Fruit fly (Drosophila melanogaster): ENCODE measurements around the gene sstn.

Gene sstn

dm6 chr3L:15143638-15144600 lies 49.4 kb upstream of the sstn start, which contains the start of the genes CG32147 and Pex3 (continued):
- TF ChIP-seq D19B (GFP tag; optimal IDR thresholded peaks at IDR 0.05) (no peak), cad (GFP tag; optimal IDR thresholded peaks at IDR 0.05) (no peak), CG12104 (GFP tag; optimal IDR thresholded peaks at IDR 0.05) (no peak), CG12071 (GFP tag; optimal IDR thresholded peaks at IDR 0.05) (no peak), nmo (GFP tag; optimal IDR thresholded peaks at IDR 0.05) (peak; percentile 59), CG13424 (tag; optimal IDR thresholded peaks at IDR 0.05) (no peak), Doc2 (GFP tag; IDR thresholded peaks at IDR 0.05) (no peak), CG2712 (tag; optimal IDR thresholded peaks at IDR 0.05) (peak; percentile 43), CG3281 (GFP tag; optimal IDR thresholded peaks at IDR 0.05) (no peak), hb (GFP tag; IDR thresholded peaks at IDR 0.05; ENCODE audit: partially characterized antibody) (0 out of 3 replicates have a peak, but pooled peaks have one; percentile 12), btn (GFP tag; optimal IDR thresholded peaks at IDR 0.05) (no peak), CG18011 (GFP tag; optimal IDR thresholded peaks at IDR 0.05) (no peak), dmrt11E (tag; optimal IDR thresholded peaks at IDR 0.05) (no peak), Dfd (GFP tag; optimal IDR thresholded peaks at IDR 0.05) (no peak), cas (GFP tag; IDR thresholded peaks at IDR 0.05) (no peak), Fer2 (tag; optimal IDR thresholded peaks at IDR 0.05) (no peak), Dbx (GFP tag; IDR thresholded peaks at IDR 0.05) (no peak), CG12942 (GFP tag; optimal IDR thresholded peaks at IDR 0.05) (no peak), CG11085 (GFP tag; IDR thresholded peaks at IDR 0.05) (no peak), Pdp1 (GFP tag; optimal IDR thresholded peaks at IDR 0.05) (no peak), CG10654 (GFP tag; optimal IDR thresholded peaks at IDR 0.05) (no peak), CG1024 (GFP tag; IDR thresholded peaks at IDR 0.05) (no peak), CG8388 (GFP tag; optimal IDR thresholded peaks at IDR 0.05) (no peak), nau (GFP tag; optimal IDR thresholded peaks at IDR 0.05) (no peak), CG9609 (GFP tag; optimal IDR thresholded peaks at IDR 0.05) (no peak), sug (tag; optimal IDR thresholded peaks at IDR 0.05) (peak; percentile 92), zfh2 (GFP tag; optimal IDR thresholded peaks at IDR 0.05) (no peak), CG14441 (GFP tag; IDR thresholded peaks at IDR 0.05) (no peak), hkb (optimal IDR thresholded peaks at IDR 0.05) (no peak), hkb (GFP tag; IDR thresholded peaks at IDR 0.05) (peak; percentile 23; the same call in 1 of the 2 replicates), Camta (GFP tag; optimal IDR thresholded peaks at IDR 0.05) (no peak), lab (GFP tag; optimal IDR thresholded peaks at IDR 0.05) (no peak), CG17328 (GFP tag; IDR thresholded peaks at IDR 0.05) (no peak), caup (GFP tag; optimal IDR thresholded peaks at IDR 0.05; ENCODE audit: severe bottlenecking) (no peak), lbe (GFP tag; optimal IDR thresholded peaks at IDR 0.05) (peak; percentile 61), gfzf (GFP tag; optimal IDR thresholded peaks at IDR 0.05) (peak; percentile 89), Oli (tag; optimal IDR thresholded peaks at IDR 0.05) (no peak), CG6689 (GFP tag; IDR thresholded peaks at IDR 0.05) (no peak), CG43689 (GFP tag; IDR thresholded peaks at IDR 0.05) (no peak), CG1529 (GFP tag; optimal IDR thresholded peaks at IDR 0.05) (no peak), CG8924 (tag; optimal IDR thresholded peaks at IDR 0.05) (peak; percentile 51), CG9215 (GFP tag; IDR thresholded peaks at IDR 0.05) (no peak), ssp (GFP tag; IDR thresholded peaks at IDR 0.05) (no peak), CG5953 (GFP tag; IDR thresholded peaks at IDR 0.05) (no peak), cg (GFP tag; optimal IDR thresholded peaks at IDR 0.05) (peak; percentile 29), phol (tag; optimal IDR thresholded peaks at IDR 0.05) (peak; percentile 63), ase (GFP tag; IDR thresholded peaks at IDR 0.05) (no peak), CG5245 (GFP tag; optimal IDR thresholded peaks at IDR 0.05) (no peak), odd (GFP tag; optimal IDR thresholded peaks at IDR 0.05) (no peak)
